Fruit fly (Drosophila melanogaster): Measurements from ENCODE around the gene CG9953.
A peak's percentile ranks its signal among the peaks of the same experiment; 100 is the strongest.

The CG9953 gene

DNA sequence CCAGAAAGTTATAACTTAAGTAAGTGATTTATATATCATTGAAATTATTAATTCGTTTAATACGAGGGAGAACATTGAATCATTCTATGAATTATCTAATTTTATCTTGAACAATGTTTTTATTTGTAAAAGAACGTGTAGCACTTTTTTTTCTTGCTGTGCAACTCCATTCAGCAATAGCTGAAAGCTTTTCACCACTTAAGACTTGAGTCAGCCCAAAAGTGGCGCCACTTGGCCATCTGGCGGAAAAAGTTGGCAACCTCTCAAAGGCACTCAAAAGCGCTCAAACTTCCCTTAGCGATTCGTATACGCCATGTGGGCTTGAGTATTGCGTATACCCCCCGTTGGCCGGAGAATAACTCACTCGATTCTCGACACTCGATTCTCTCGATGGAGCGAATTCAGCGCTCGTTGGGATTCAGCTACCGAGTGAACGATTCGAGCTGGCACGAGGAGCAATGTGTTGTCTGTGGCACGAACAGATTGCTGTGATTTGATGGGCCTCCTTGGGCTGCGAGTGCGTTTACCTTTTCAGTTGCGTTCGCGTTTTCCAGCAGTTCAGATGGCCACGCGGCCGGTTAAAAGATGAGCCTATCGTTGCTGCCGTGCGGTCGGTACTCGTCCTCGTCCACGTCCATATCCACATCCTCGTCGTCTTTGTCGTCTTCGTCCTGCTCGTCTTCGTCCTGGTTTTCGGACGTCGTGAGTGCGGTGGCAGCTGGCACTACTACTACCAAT is 44.3 kb downstream of the CG9953 start (continued):
- TF ChIP-seq kni (GFP tag; optimal IDR thresholded peaks at IDR 0.05): no peak
- TF ChIP-seq CG43689 (GFP tag; IDR thresholded peaks at IDR 0.05): no peak
- TF ChIP-seq CG18764 (GFP tag; optimal IDR thresholded peaks at IDR 0.05): no peak
- peak; percentile 42; the same call in 1 of the 2 replicates for TF ChIP-seq CG11085 (GFP tag; IDR thresholded peaks at IDR 0.05)
- no peak for TF ChIP-seq gsb (GFP tag; IDR thresholded peaks at IDR 0.05)
- no peak for TF ChIP-seq CG9817 (tag; optimal IDR thresholded peaks at IDR 0.05)
- no peak for TF ChIP-seq aop (GFP tag; IDR thresholded peaks at IDR 0.05)
- no peak for TF ChIP-seq trh (GFP tag; optimal IDR thresholded peaks at IDR 0.05)
- TF ChIP-seq CG8388 (GFP tag; optimal IDR thresholded peaks at IDR 0.05): no peak
- no peak for TF ChIP-seq bigmax (GFP tag; optimal IDR thresholded peaks at IDR 0.05)
- no peak for TF ChIP-seq CG8765 (GFP tag; IDR thresholded peaks at IDR 0.05)
- peak; percentile 52 for TF ChIP-seq CG11696 (GFP tag; IDR thresholded peaks at IDR 0.05)
- no peak for TF ChIP-seq BtbVII (GFP tag; optimal IDR thresholded peaks at IDR 0.05)
- no peak for TF ChIP-seq CG8281 (tag; optimal IDR thresholded peaks at IDR 0.05)
- TF ChIP-seq YL-1 (GFP tag; optimal IDR thresholded peaks at IDR 0.05): no peak
- TF ChIP-seq NK7.1 (GFP tag; optimal IDR thresholded peaks at IDR 0.05): peak; percentile 39
- no peak for TF ChIP-seq shn (GFP tag; optimal IDR thresholded peaks at IDR 0.05)
- TF ChIP-seq CG13296 (GFP tag; optimal IDR thresholded peaks at IDR 0.05): no peak
- no peak for TF ChIP-seq Vsx1 (GFP tag; optimal IDR thresholded peaks at IDR 0.05)
- TF ChIP-seq Hmr (GFP tag; optimal IDR thresholded peaks at IDR 0.05): peak; percentile 28
- TF ChIP-seq CG16813 (GFP tag; IDR thresholded peaks at IDR 0.05; ENCODE audit: partially characterized antibody): no peak
- TF ChIP-seq Ravus (GFP tag; IDR thresholded peaks at IDR 0.05): no peak
- no peak for TF ChIP-seq phol (tag; optimal IDR thresholded peaks at IDR 0.05)
- no peak for TF ChIP-seq repo (GFP tag; optimal IDR thresholded peaks at IDR 0.05)
- TF ChIP-seq maf-S (GFP tag; optimal IDR thresholded peaks at IDR 0.05): no peak
- no peak for TF ChIP-seq HLH4C (GFP tag; IDR thresholded peaks at IDR 0.05; ENCODE audit: partially characterized antibody)
- no peak for TF ChIP-seq CG6272 (GFP tag; IDR thresholded peaks at IDR 0.05)
- no peak for TF ChIP-seq CG11398 (GFP tag; optimal IDR thresholded peaks at IDR 0.05)
- TF ChIP-seq CoRest (tag; optimal IDR thresholded peaks at IDR 0.05): peak; percentile 10
- TF ChIP-seq Ada2b (GFP tag; IDR thresholded peaks at IDR 0.05): 0 out of 2 replicates have a peak, but pooled peaks have one; percentile 9
- TF ChIP-seq onecut (GFP tag; IDR thresholded peaks at IDR 0.05): 0 out of 2 replicates have a peak, but pooled peaks have one; percentile 55
- no peak for TF ChIP-seq CG10979 (tag; optimal IDR thresholded peaks at IDR 0.05)
- no peak for TF ChIP-seq hbn (GFP tag; IDR thresholded peaks at IDR 0.05; ENCODE audit: partially characterized antibody)
- TF ChIP-seq CG14050 (GFP tag; IDR thresholded peaks at IDR 0.05): peak; percentile 61
- TF ChIP-seq Camta (GFP tag; optimal IDR thresholded peaks at IDR 0.05): no peak
- TF ChIP-seq wek (GFP tag; optimal IDR thresholded peaks at IDR 0.05): no peak
- no peak for TF ChIP-seq HLH54F (GFP tag; optimal IDR thresholded peaks at IDR 0.05)
- no peak for TF ChIP-seq CG13775 (GFP tag; optimal IDR thresholded peaks at IDR 0.05)

Measured in whole organism, embryonic.